Fruit fly (Drosophila melanogaster) whole organism, pupa: ENCODE results near the gene Cyp313a5.

ENCODE experiments used
- CG13204 ChIP-seq: fragments of 200-800 bp; sonication (Bioruptor generic); optimal IDR thresholded peaks from 2 replicates; lab custom pipeline; 2018; ENCODE audit warnings: missing biosample characterization, mild to moderate bottlenecking, missing genetic modification characterization, moderate library complexity
- CG14655 ChIP-seq: fragments of 200-800 bp; sonication (Bioruptor generic); optimal IDR thresholded peaks from 3 replicates; lab custom pipeline; 2017; ENCODE audit warnings: mild to moderate bottlenecking, missing biosample characterization, missing genetic modification reagents, missing genetic modification characterization
- CG15710 ChIP-seq: fragments of 200-800 bp; sonication (Bioruptor generic); optimal IDR thresholded peaks from 2 replicates; lab custom pipeline; 2018; ENCODE audit warnings: missing biosample characterization, mild to moderate bottlenecking, missing genetic modification characterization, moderate library complexity
- CG32121 ChIP-seq: fragments of 200-800 bp; sonication (Bioruptor generic); IDR thresholded peaks from 2 replicates; pipeline ENCODE4 v1.3.6; 2022; ENCODE audit warnings: missing biosample characterization, missing genetic modification characterization
- CG34367 ChIP-seq: fragments of 200-800 bp; sonication (Bioruptor generic); optimal IDR thresholded peaks from 2 replicates; lab custom pipeline; 2018; ENCODE audit warnings: missing biosample characterization, mild to moderate bottlenecking, missing genetic modification characterization
- CG9948 ChIP-seq: fragments of 200-800 bp; sonication (Bioruptor generic); optimal IDR thresholded peaks from 2 replicates; lab custom pipeline; 2018; ENCODE audit warnings: missing biosample characterization, mild to moderate bottlenecking, missing genetic modification characterization, moderate library complexity
- D1 ChIP-seq: fragments of 200-800 bp; sonication (Bioruptor generic); optimal IDR thresholded peaks from 2 replicates; lab custom pipeline; 2018; ENCODE audit warnings: missing biosample characterization, mild to moderate bottlenecking, missing genetic modification characterization, moderate library complexity
- EcR ChIP-seq: fragments of 200-800 bp; sonication (Bioruptor generic); optimal IDR thresholded peaks from 3 replicates; lab custom pipeline; 2019; ENCODE audit warnings: missing biosample characterization, missing genetic modification characterization, mild to moderate bottlenecking, moderate library complexity, missing genetic modification reagents
- Ets98B ChIP-seq: fragments of 200-800 bp; sonication (Bioruptor generic); IDR thresholded peaks from 2 replicates; pipeline ENCODE4 v1.3.6; 2022; ENCODE audit warnings: missing biosample characterization, missing genetic modification characterization
- Pif1B ChIP-seq: fragments of 200-800 bp; sonication (Bioruptor generic); optimal IDR thresholded peaks from 3 replicates; lab custom pipeline; 2016; ENCODE audit warnings: missing biosample characterization, missing genetic modification characterization
- gl ChIP-seq: fragments of 200-800 bp; sonication (Bioruptor generic); optimal IDR thresholded peaks from 2 replicates; lab custom pipeline; 2018; ENCODE audit warnings: missing biosample characterization, mild to moderate bottlenecking, missing genetic modification characterization

DNA sequence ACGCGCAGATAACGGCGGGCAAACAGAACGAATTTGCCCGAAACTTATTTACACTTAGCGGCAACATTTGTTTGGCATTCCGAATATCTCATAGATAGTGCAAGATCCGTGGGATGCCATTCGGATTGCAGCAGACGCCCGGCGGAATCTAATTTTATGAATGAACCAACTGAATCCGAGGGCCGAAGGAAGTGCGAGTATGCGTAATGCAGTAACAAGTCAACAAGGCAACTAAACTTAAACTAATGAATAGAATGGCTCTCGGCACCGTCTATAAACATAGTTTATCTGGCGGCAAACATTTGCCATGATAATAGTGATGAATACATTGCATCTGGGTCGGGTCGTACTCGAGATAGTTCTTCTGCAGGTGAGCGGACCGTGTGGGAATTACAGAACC lies 15.7 kb upstream of the Cyp313a5 start:
- TF ChIP-seq Pif1B (GFP tag; lab: Kevin White, UChicago) (no peak), EcR (GFP tag; lab: Kevin White, UChicago) (no peak), CG32121 (GFP tag; lab: Robert Waterston, UW) (no peak), D1 (tag; lab: Kevin White, UChicago) (no peak), CG13204 (no peak), CG14655 (GFP tag; lab: Kevin White, UChicago) (no peak), Ets98B (GFP tag; lab: Robert Waterston, UW) (no peak), CG34367 (tag; lab: Kevin White, UChicago) (no peak), gl (tag; lab: Kevin White, UChicago) (no peak), CG15710 (tag; lab: Kevin White, UChicago) (no peak), CG9948 (no peak)
